Worm (Caenorhabditis elegans): ENCODE results near the gene spn-4.

DNA sequence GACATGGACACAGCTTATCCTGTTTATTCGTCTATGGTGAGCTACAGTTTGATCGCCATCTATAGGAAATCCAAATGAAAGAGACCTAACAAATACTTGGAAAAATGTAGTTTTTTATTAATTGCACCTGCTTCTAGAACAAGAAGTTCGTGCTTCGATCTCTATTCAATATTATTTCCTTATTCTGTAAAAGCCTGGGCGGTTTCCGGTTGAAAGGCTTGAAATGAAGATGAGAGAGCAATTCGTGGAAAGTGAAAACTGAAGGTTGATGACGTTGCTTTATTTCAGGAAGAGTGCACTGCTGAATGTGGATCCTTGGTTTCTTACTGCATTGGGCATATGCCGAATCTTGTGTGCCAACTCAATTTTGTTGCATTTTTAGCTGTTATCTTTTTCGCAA lies 4.0 kb downstream of the spn-4 start:
- TF ChIP-seq sup-37 (GFP tag; optimal IDR thresholded peaks at IDR 0.05): no peak
- no peak for TF ChIP-seq ama-1 (optimal IDR thresholded peaks at IDR 0.05)
- TF ChIP-seq ztf-11 (tag; optimal IDR thresholded peaks at IDR 0.05): no peak
- TF ChIP-seq lsy-2 (tag; optimal IDR thresholded peaks at IDR 0.05): no peak
- no peak for TF ChIP-seq tbx-2 (tag; optimal IDR thresholded peaks at IDR 0.05)
- no peak for TF ChIP-seq efl-3 (GFP tag; optimal IDR thresholded peaks at IDR 0.05)
- no peak for TF ChIP-seq alr-1 (tag; optimal IDR thresholded peaks at IDR 0.05; ENCODE audit: borderline replicate concordance)
- no peak for TF ChIP-seq lin-39 (tag; optimal IDR thresholded peaks at IDR 0.05)
- TF ChIP-seq elt-2 (tag; optimal IDR thresholded peaks at IDR 0.05): no peak
